Worm (Caenorhabditis elegans): Measurements from ENCODE around the gene gcna-1.

The gcna-1 gene

ce11 chrIII:5998640-5999039 is 10.2 kb downstream of the gcna-1 start:
- TF ChIP-seq nhr-43 (tag; optimal IDR thresholded peaks at IDR 0.05; ENCODE audit: poor library complexity, severe bottlenecking) (no peak), R02D3.7 (tag; optimal IDR thresholded peaks at IDR 0.05) (no peak), unc-39 (tag; optimal IDR thresholded peaks at IDR 0.05) (no peak), daf-12 (tag; optimal IDR thresholded peaks at IDR 0.05) (no peak), nfya-1 (tag; optimal IDR thresholded peaks at IDR 0.05; ENCODE audit: insufficient read depth) (no peak), ceh-82 (tag; optimal IDR thresholded peaks at IDR 0.05) (no peak), pqm-1 (tag; optimal IDR thresholded peaks at IDR 0.05) (no peak), eor-1 (tag; optimal IDR thresholded peaks at IDR 0.05) (no peak), jun-1 (tag; optimal IDR thresholded peaks at IDR 0.05) (no peak), nhr-11 (tag; optimal IDR thresholded peaks at IDR 0.05) (no peak), mml-1 (tag; optimal IDR thresholded peaks at IDR 0.05) (no peak), elt-3 (tag; optimal IDR thresholded peaks at IDR 0.05) (no peak)

ce11 chrIII:5992913-5993312 is 16.0 kb downstream of the gcna-1 start, which contains the start of gene T04C9.1:
T04C9.1 (plus strand) TSS chrIII:5993213.
- TF ChIP-seq nhr-28 (tag; optimal IDR thresholded peaks at IDR 0.05) (no peak), hmg-11 (tag; optimal IDR thresholded peaks at IDR 0.05) (no peak), nhr-237 (tag; optimal IDR thresholded peaks at IDR 0.05) (no peak), aly-2 (tag; optimal IDR thresholded peaks at IDR 0.05) (no peak), ztf-11 (tag; optimal IDR thresholded peaks at IDR 0.05) (no peak), ama-1 (optimal IDR thresholded peaks at IDR 0.05) (no peak), snpc-4 (tag; optimal IDR thresholded peaks at IDR 0.05) (no peak)

- peak; percentile 22 for TF ChIP-seq fkh-10 (GFP tag; optimal IDR thresholded peaks at IDR 0.05)
- no peak for TF ChIP-seq egl-27 (tag; optimal IDR thresholded peaks at IDR 0.05)
These were observed 16.8 kb downstream of the gcna-1 start for ce11 chrIII:5992043-5992442.

- TF ChIP-seq unc-62 (GFP tag; optimal IDR thresholded peaks at IDR 0.05): peak; percentile 65
- peak; percentile 85 for TF ChIP-seq lin-39 (tag; optimal IDR thresholded peaks at IDR 0.05)
- TF ChIP-seq R02D3.7 (tag; optimal IDR thresholded peaks at IDR 0.05): no peak
- TF ChIP-seq pqm-1 (tag; optimal IDR thresholded peaks at IDR 0.05): peak; percentile 29
- peak; percentile 23 for TF ChIP-seq nfya-1 (tag; optimal IDR thresholded peaks at IDR 0.05; ENCODE audit: insufficient read depth)
- no peak for TF ChIP-seq ztf-11 (tag; optimal IDR thresholded peaks at IDR 0.05)
- peak; percentile 31 for TF ChIP-seq fkh-10 (GFP tag; optimal IDR thresholded peaks at IDR 0.05)
- no peak for TF ChIP-seq fos-1 (tag; optimal IDR thresholded peaks at IDR 0.05)
- TF ChIP-seq elt-2 (tag; optimal IDR thresholded peaks at IDR 0.05): peak; percentile 23
- TF ChIP-seq elt-1 (tag; optimal IDR thresholded peaks at IDR 0.05): peak; percentile 80
These were observed 17.5 kb downstream of the gcna-1 start, which contains the start of gene T04C9.2 for ce11 chrIII:5991142-5991930. T04C9.2 (plus strand) TSS chrIII:5991880.

- TF ChIP-seq R02D3.7 (tag; optimal IDR thresholded peaks at IDR 0.05) (no peak), skn-1 (tag; optimal IDR thresholded peaks at IDR 0.05) (no peak), tbx-2 (tag; optimal IDR thresholded peaks at IDR 0.05) (no peak), lin-39 (tag; optimal IDR thresholded peaks at IDR 0.05) (no peak), nfya-1 (tag; optimal IDR thresholded peaks at IDR 0.05; ENCODE audit: insufficient read depth) (peak; percentile 21), fkh-10 (GFP tag; optimal IDR thresholded peaks at IDR 0.05) (no peak), ceh-28 (tag; optimal IDR thresholded peaks at IDR 0.05) (no peak), nhr-77 (tag; optimal IDR thresholded peaks at IDR 0.05) (no peak), hmg-11 (tag; optimal IDR thresholded peaks at IDR 0.05) (no peak), pha-4 (tag; optimal IDR thresholded peaks at IDR 0.05) (peak; percentile 38), egl-5 (tag; optimal IDR thresholded peaks at IDR 0.05) (no peak), pqm-1 (tag; optimal IDR thresholded peaks at IDR 0.05) (no peak), aly-2 (tag; optimal IDR thresholded peaks at IDR 0.05) (no peak)
These were observed 18.8 kb downstream of the gcna-1 start for ce11 chrIII:5990090-5990489.

All from whole organism, L3 larva.